Worm (Caenorhabditis elegans): Measurements from ENCODE around the gene F43D2.3.

DNA sequence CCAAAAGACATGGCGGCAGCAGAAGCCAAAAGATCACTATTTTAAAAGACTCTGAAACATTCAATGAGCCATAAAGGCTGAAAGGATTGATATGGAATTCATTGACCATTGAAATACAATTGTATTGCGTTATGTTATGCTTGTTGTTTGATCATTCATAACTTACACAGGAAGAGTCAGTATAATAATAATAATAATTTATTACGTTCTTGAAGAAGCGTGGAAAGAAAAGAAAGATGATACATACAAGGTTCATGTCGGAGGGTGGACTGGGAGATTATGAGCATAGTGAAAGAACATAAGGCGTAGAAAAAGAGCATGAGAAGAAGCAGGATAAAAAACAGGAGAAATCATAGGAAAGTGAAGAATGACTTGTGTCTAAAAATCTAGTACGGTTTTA lies 8.4 kb downstream of the F43D2.3 start, which contains the start of gene F43D2.7:
- no peak for TF ChIP-seq W03F9.2 (tag; optimal IDR thresholded peaks at IDR 0.05)
- no peak for TF ChIP-seq dao-5 (tag; optimal IDR thresholded peaks at IDR 0.05)
- TF ChIP-seq him-1 (tag; optimal IDR thresholded peaks at IDR 0.05) = no peak

Data from whole organism, L4/young adult.